Fruit fly (Drosophila melanogaster) whole organism: ENCODE measurements around the gene NimA.

ENCODE experiments used
- Dll ChIP-seq: fragments of >200 bp; optimal IDR thresholded peaks from 2 replicates; lab custom pipeline; 2017
- EcR ChIP-seq, 2 experiments: fragments of >200 bp; optimal IDR thresholded peaks; 2 replicates each; lab custom pipeline; 2017; ENCODE audit warnings: missing biosample characterization in 2 of 2, missing genetic modification characterization in 2 of 2, missing genetic modification reagents in 2 of 2
- psq ChIP-seq: fragments of >200 bp; optimal IDR thresholded peaks from 2 replicates; lab custom pipeline; 2017

dm6 chr2L:14007801-14008200, 50.5 kb downstream of the NimA start, which contains the start of gene CG42692:
- TF ChIP-seq EcR (GFP tag; optimal IDR thresholded peaks at IDR 0.05; lab: Kevin White, UChicago), result no peak
- no peak for TF ChIP-seq psq (lab: Kevin White, UChicago)
- no peak for TF ChIP-seq Dll (lab: Kevin White, UChicago)
